Worm (Caenorhabditis elegans): Measurements from ENCODE around the gene sid-1.

sid-1 gene

ce11 chrV:5158302-5158701 is 38.5 kb downstream of the sid-1 start, which contains the start of gene abu-15:
TSS of gene abu-15 (plus strand) at chrV:5158602.
- TF ChIP-seq nhr-42 (GFP tag; IDR thresholded peaks at IDR 0.05) (no peak), lim-7 (GFP tag; IDR thresholded peaks at IDR 0.05) (0 out of 2 replicates have a peak, but pooled peaks have one; percentile 8)

- no peak for TF ChIP-seq rbr-2 (tag; optimal IDR thresholded peaks at IDR 0.05)
- no peak for TF ChIP-seq snpc-4 (tag; optimal IDR thresholded peaks at IDR 0.05)
- no peak for TF ChIP-seq nhr-11 (tag; optimal IDR thresholded peaks at IDR 0.05)
- TF ChIP-seq ceh-28 (tag; optimal IDR thresholded peaks at IDR 0.05), result no peak
- no peak for TF ChIP-seq lin-13 (GFP tag; optimal IDR thresholded peaks at IDR 0.05)
- TF ChIP-seq aha-1 (tag), result no peak
- TF ChIP-seq nhr-76 (tag; optimal IDR thresholded peaks at IDR 0.05), result no peak
- no peak for TF ChIP-seq unc-62 (GFP tag; optimal IDR thresholded peaks at IDR 0.05 in 1 of 2)
- no peak for TF ChIP-seq unc-62 (tag; optimal IDR thresholded peaks at IDR 0.05)
- no peak for TF ChIP-seq lin-1 (GFP tag; IDR thresholded peaks at IDR 0.05)
- TF ChIP-seq gei-8 (GFP tag; optimal IDR thresholded peaks at IDR 0.05), result no peak
- TF ChIP-seq nhr-111 (GFP tag; optimal IDR thresholded peaks at IDR 0.05), result no peak
- no peak for TF ChIP-seq dmd-9 (GFP tag; IDR thresholded peaks at IDR 0.05)
- TF ChIP-seq hlh-30 (tag; optimal IDR thresholded peaks at IDR 0.05; ENCODE audit: insufficient read depth), result no peak
- TF ChIP-seq mxl-2 (GFP tag; conservative IDR thresholded peaks at IDR 0.05), result no peak
- TF ChIP-seq nhr-237 (tag; optimal IDR thresholded peaks at IDR 0.05), result no peak
- no peak for TF ChIP-seq zip-11 (GFP tag; IDR thresholded peaks at IDR 0.05)
- no peak for TF ChIP-seq daf-8 (GFP tag; IDR thresholded peaks at IDR 0.05)
- TF ChIP-seq nhr-42 (GFP tag; IDR thresholded peaks at IDR 0.05), result no peak
- no peak for TF ChIP-seq snpc-1.2 (GFP tag; IDR thresholded peaks at IDR 0.05)
Observed at ce11 chrV:5161792-5162191, 42.0 kb downstream of the sid-1 start, which contains the start of gene abu-6. TSS of gene abu-6 (minus strand) at chrV:5161892.

DNA sequence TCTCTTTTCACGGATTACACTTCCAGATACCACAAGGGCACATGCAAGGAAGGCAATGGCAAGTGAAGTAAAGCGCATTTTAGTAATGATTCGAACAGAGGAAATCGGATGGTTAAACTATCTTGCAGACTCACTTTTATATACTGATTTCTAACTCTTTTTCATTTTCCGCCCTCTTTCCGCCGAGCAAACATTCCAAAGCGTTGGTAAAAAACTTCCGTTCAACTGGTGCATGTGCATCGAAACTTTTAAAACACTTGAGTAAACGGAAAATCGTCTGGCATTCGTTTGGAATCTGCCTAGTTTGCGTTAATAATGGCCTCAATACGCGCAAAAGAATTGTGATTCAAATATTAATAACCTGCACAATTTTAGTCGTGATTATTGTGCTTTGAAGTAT is 44.9 kb downstream of the sid-1 start, which contains the start of gene abu-7:
Gene abu-7, minus strand, starts transcription at position 101 of the 400 bp plus-strand sequence.
- TF ChIP-seq ceh-44 (GFP tag; IDR thresholded peaks at IDR 0.05) (no peak), tra-1 (GFP tag; IDR thresholded peaks at IDR 0.05) (no peak), nhr-237 (tag; optimal IDR thresholded peaks at IDR 0.05) (no peak), aly-2 (tag; optimal IDR thresholded peaks at IDR 0.05) (no peak), madf-9 (GFP tag; conservative IDR thresholded peaks at IDR 0.05) (no peak), spr-1 (tag; optimal IDR thresholded peaks at IDR 0.05) (no peak), hmg-1.1 (GFP tag; IDR thresholded peaks at IDR 0.05) (no peak), cey-2 (tag; optimal IDR thresholded peaks at IDR 0.05; ENCODE audit: borderline replicate concordance, insufficient read depth) (no peak), ctbp-1 (GFP tag; IDR thresholded peaks at IDR 0.05) (no peak), nhr-10 (tag; optimal IDR thresholded peaks at IDR 0.05) (no peak), fos-1 (tag; optimal IDR thresholded peaks at IDR 0.05) (no peak), ZK337.2 (GFP tag; IDR thresholded peaks at IDR 0.05) (no peak), ceh-20 (GFP tag; IDR thresholded peaks at IDR 0.05) (no peak), nhr-77 (tag; optimal IDR thresholded peaks at IDR 0.05) (no peak), mes-2 (tag; optimal IDR thresholded peaks at IDR 0.05; ENCODE audit: poor library complexity, severe bottlenecking) (no peak), zip-11 (GFP tag; IDR thresholded peaks at IDR 0.05) (no peak)

ce11 chrV:5165426-5165825 is 45.7 kb downstream of the sid-1 start, which contains the start of gene srw-140:
TSS of gene srw-140 (plus strand) at chrV:5165726.
- TF ChIP-seq ama-1 (optimal IDR thresholded peaks at IDR 0.05), result no peak
- peak in 1 of 2 experiments; percentile 35 for TF ChIP-seq unc-62 (GFP tag; optimal IDR thresholded peaks at IDR 0.05 in 1 of 2)
- no peak for TF ChIP-seq unc-62 (tag; optimal IDR thresholded peaks at IDR 0.05)
- peak; percentile 40 for TF ChIP-seq aha-1 (tag)
